Worm (Caenorhabditis elegans): ENCODE results near the gene asns-1.

The asns-1 gene

DNA sequence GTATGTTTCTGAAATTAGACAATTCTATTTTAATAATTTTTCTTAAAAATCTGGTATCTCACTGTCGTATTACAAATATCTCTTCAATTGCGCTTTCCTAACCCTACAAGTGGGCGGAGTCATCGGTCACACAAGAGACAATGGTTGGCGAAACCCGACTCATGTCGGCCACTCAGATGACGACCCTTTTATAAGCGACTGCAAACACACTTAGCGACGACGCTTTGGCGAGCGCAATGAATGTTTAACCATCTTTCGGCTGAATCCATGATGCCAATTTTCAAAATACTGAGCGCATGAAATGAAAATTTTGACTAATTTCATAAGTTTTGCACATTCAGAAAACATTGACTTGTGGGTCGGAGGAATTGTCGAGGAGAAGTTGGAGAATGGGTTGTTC lies 45.6 kb upstream of the asns-1 start (continued):
- TF ChIP-seq T26A5.8 (tag; optimal IDR thresholded peaks at IDR 0.05) (peak; percentile 100), ztf-6 (GFP tag; IDR thresholded peaks at IDR 0.05) (peak; percentile 92), cebp-1 (GFP tag; IDR thresholded peaks at IDR 0.05) (peak; percentile 88), cebp-1 (tag; optimal IDR thresholded peaks at IDR 0.05) (peak; percentile 97), ztf-3 (GFP tag; optimal IDR thresholded peaks at IDR 0.05) (peak; percentile 90), hlh-12 (tag; optimal IDR thresholded peaks at IDR 0.05) (peak; percentile 94), Y79H2A.3 (GFP tag; conservative IDR thresholded peaks at IDR 0.05) (peak; percentile 98), F39B2.1 (GFP tag; IDR thresholded peaks at IDR 0.05) (peak; percentile 97), madf-8 (GFP tag; conservative IDR thresholded peaks at IDR 0.05) (peak; percentile 84), ceh-79 (tag; optimal IDR thresholded peaks at IDR 0.05) (peak; percentile 100), D2030.7 (GFP tag; IDR thresholded peaks at IDR 0.05) (peak; percentile 93), ceh-58 (GFP tag; IDR thresholded peaks at IDR 0.05) (peak; percentile 100), F55B11.4 (tag; optimal IDR thresholded peaks at IDR 0.05; ENCODE audit: borderline replicate concordance, insufficient read depth) (peak; percentile 55), F57C9.4 (tag; optimal IDR thresholded peaks at IDR 0.05) (peak; percentile 99), F10E7.11 (tag; optimal IDR thresholded peaks at IDR 0.05) (peak; percentile 100), lir-1 (GFP tag; conservative IDR thresholded peaks at IDR 0.05) (peak; percentile 90), ztf-22 (GFP tag; optimal IDR thresholded peaks at IDR 0.05) (peak; percentile 99), let-607 (tag; optimal IDR thresholded peaks at IDR 0.05) (peak; percentile 91), snpc-1.1 (tag; optimal IDR thresholded peaks at IDR 0.05; ENCODE audit: insufficient read depth) (peak; percentile 100), madf-6 (GFP tag; IDR thresholded peaks at IDR 0.05) (peak; percentile 94), ceh-40 (GFP tag; IDR thresholded peaks at IDR 0.05) (peak; percentile 98), bed-2 (GFP tag; IDR thresholded peaks at IDR 0.05) (peak; percentile 93), lin-26 (GFP tag; IDR thresholded peaks at IDR 0.05) (peak; percentile 100), mxl-1 (tag; optimal IDR thresholded peaks at IDR 0.05) (peak; percentile 99), let-526 (GFP tag; IDR thresholded peaks at IDR 0.05) (peak; percentile 96), ccch-3 (GFP tag; optimal IDR thresholded peaks at IDR 0.05) (peak; percentile 98), dpff-1 (tag; optimal IDR thresholded peaks at IDR 0.05) (peak; percentile 96), madf-3 (GFP tag; IDR thresholded peaks at IDR 0.05) (peak; percentile 96), die-1 (tag; optimal IDR thresholded peaks at IDR 0.05) (peak; percentile 99), F52B5.7 (tag; optimal IDR thresholded peaks at IDR 0.05) (peak; percentile 100), hsf-1 (GFP tag; IDR thresholded peaks at IDR 0.05) (peak; percentile 93), nfya-2 (GFP tag; IDR thresholded peaks at IDR 0.05) (peak; percentile 97), lsy-27 (tag; optimal IDR thresholded peaks at IDR 0.05; ENCODE audit: borderline replicate concordance, insufficient read depth) (peak; percentile 62), Y53F4B.3 (GFP tag; IDR thresholded peaks at IDR 0.05) (peak; percentile 94), F49E8.2 (tag; optimal IDR thresholded peaks at IDR 0.05; ENCODE audit: insufficient read depth) (peak; percentile 72), ama-1 (optimal IDR thresholded peaks at IDR 0.05) (peak; percentile 59), ama-1 (GFP tag; optimal IDR thresholded peaks at IDR 0.05) (peak; percentile 96 to 97), sptf-2 (GFP tag; optimal IDR thresholded peaks at IDR 0.05) (peak; percentile 100), F33H1.4 (GFP tag; IDR thresholded peaks at IDR 0.05) (peak; percentile 77), gei-17 (GFP tag; optimal IDR thresholded peaks at IDR 0.05) (peak; percentile 93), attf-6 (GFP tag; IDR thresholded peaks at IDR 0.05) (peak; percentile 94), ztf-28 (GFP tag; IDR thresholded peaks at IDR 0.05) (peak; percentile 98), madf-10 (tag; optimal IDR thresholded peaks at IDR 0.05) (peak; percentile 94), dpl-1 (GFP tag; optimal IDR thresholded peaks at IDR 0.05) (peak; percentile 50), bed-1 (GFP tag; IDR thresholded peaks at IDR 0.05) (peak; percentile 99), ztf-26 (tag; optimal IDR thresholded peaks at IDR 0.05) (peak; percentile 95), repo-1 (tag; optimal IDR thresholded peaks at IDR 0.05) (peak; percentile 100), chd-7 (tag; optimal IDR thresholded peaks at IDR 0.05) (peak; percentile 100), tlf-1 (GFP tag; optimal IDR thresholded peaks at IDR 0.05) (peak; percentile 96)
